Worm (Caenorhabditis elegans) whole organism, L1 larva: ENCODE data around the gene ndua-12.
"Not testable (repeated sequence)": the region's sequence is repeated elsewhere in the genome, so short reads cannot be mapped to it uniquely, and the experiment has no call there.

Experiments
- ceh-88 ChIP-seq: fragments of 200-800 bp; sonication (Bioruptor generic); IDR thresholded peaks from 2 replicates; pipeline ENCODE4 v1.3.6; 2022; ENCODE audit warnings: missing genetic modification characterization, missing compliant biosample characterization
- irx-1 ChIP-seq: sonication (generic microtip); optimal IDR thresholded peaks from 2 replicates; lab custom pipeline; 2016; ENCODE audit warnings: missing genetic modification characterization, missing compliant biosample characterization
- lsy-2 ChIP-seq, 2 experiments: fragments of 150-350 bp; optimal IDR thresholded peaks; 2 replicates each; lab custom pipeline; 2014; ENCODE audit warnings: missing biosample characterization in 2 of 2, missing genetic modification characterization in 2 of 2
- snu-23 ChIP-seq: sonication (generic microtip); optimal IDR thresholded peaks from 2 replicates; lab custom pipeline; 2016; ENCODE audit warnings: missing genetic modification characterization, missing compliant biosample characterization
- unc-62 ChIP-seq: fragments of 150-350 bp; optimal IDR thresholded peaks from 2 replicates; lab custom pipeline; 2014; ENCODE audit warnings: missing biosample characterization, missing genetic modification reagents, missing genetic modification characterization

DNA sequence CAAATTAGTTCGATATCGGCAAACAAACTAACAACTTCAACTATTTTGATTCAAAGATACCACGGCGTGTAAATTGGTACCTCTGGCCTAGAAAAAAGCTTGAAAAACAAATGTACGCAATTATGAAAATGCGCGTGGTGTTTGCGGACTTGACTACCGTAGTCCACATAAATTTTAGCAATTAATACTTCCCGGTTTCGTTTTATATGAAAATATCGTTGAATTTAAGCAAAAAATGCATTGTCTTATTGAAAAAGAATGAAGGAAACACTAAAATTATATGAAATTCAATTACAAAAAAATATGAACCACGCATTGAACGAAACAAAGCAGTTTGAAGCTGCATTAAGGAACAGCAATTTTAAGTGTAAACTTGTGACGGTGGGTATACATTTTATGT lies 44.7 kb downstream of the ndua-12 start, which contains the start of gene gpx-4:
- TF ChIP-seq unc-62 (GFP tag; lab: Kevin White, UChicago); irx-1 (tag; lab: Kevin White, UChicago); ceh-88; snu-23 (GFP tag; lab: Kevin White, UChicago): not testable (repeated sequence)
- peak in 1 of 2 experiments; percentile 10 for TF ChIP-seq lsy-2 (tag; optimal IDR thresholded peaks at IDR 0.05; lab: Kevin White, UChicago)
